Fruit fly (Drosophila melanogaster) whole organism, embryonic: ENCODE measurements around the gene flfl.

Experiments
- Atf-2 ChIP-seq: fragments of 200-800 bp; sonication (Bioruptor generic); optimal IDR thresholded peaks from 2 replicates; lab custom pipeline; 2016; ENCODE audit warnings: missing biosample characterization, missing genetic modification characterization
- CG11093 ChIP-seq: fragments of 200-800 bp; sonication (Bioruptor generic); IDR thresholded peaks from 3 replicates; pipeline ENCODE4 v1.3.6; 2022; ENCODE audit warnings: missing biosample characterization, missing genetic modification characterization
- CG11456 ChIP-seq: fragments of 200-800 bp; sonication (Bioruptor generic); IDR thresholded peaks from 3 replicates; pipeline ENCODE4 v1.3.6; 2022; ENCODE audit warnings: missing biosample characterization, missing genetic modification characterization
- CG11560 ChIP-seq: fragments of 200-800 bp; sonication (Bioruptor generic); IDR thresholded peaks from 3 replicates; pipeline ENCODE4 v1.3.6; 2022; ENCODE audit warnings: missing biosample characterization, missing genetic modification characterization
- CG12769 ChIP-seq: fragments of 200-800 bp; sonication (Bioruptor generic); optimal IDR thresholded peaks from 2 replicates; lab custom pipeline; 2019; ENCODE audit warnings: missing biosample characterization, mild to moderate bottlenecking, missing genetic modification characterization, moderate library complexity
- CG13123 ChIP-seq: fragments of 200-800 bp; sonication (Bioruptor generic); optimal IDR thresholded peaks from 2 replicates; lab custom pipeline; 2016; ENCODE audit warnings: missing biosample characterization, missing genetic modification characterization
- CG15601 ChIP-seq: fragments of 200-800 bp; sonication (Bioruptor generic); optimal IDR thresholded peaks from 3 replicates; lab custom pipeline; 2019; ENCODE audit warnings: missing biosample characterization, mild to moderate bottlenecking, missing genetic modification characterization, moderate library complexity
- CG15696 ChIP-seq: fragments of 200-800 bp; sonication (Bioruptor generic); optimal IDR thresholded peaks from 2 replicates; lab custom pipeline; 2019; ENCODE audit warnings: missing biosample characterization, mild to moderate bottlenecking, missing genetic modification characterization, moderate library complexity
- CG1792 ChIP-seq: fragments of 200-800 bp; sonication (Bioruptor generic); optimal IDR thresholded peaks from 2 replicates; lab custom pipeline; 2016; ENCODE audit warnings: missing biosample characterization, missing genetic modification characterization
- CG1832 ChIP-seq: fragments of 200-800 bp; sonication (Bioruptor generic); optimal IDR thresholded peaks from 2 replicates; lab custom pipeline; 2017; ENCODE audit warnings: missing biosample characterization, mild to moderate bottlenecking, missing genetic modification characterization, inconsistent platforms
- CG18764 ChIP-seq: fragments of 200-800 bp; sonication (Bioruptor generic); optimal IDR thresholded peaks from 3 replicates; lab custom pipeline; 2016; ENCODE audit warnings: missing biosample characterization, missing genetic modification characterization
- CG2202 ChIP-seq: fragments of 200-800 bp; sonication (Bioruptor generic); optimal IDR thresholded peaks from 2 replicates; lab custom pipeline; 2018; ENCODE audit warnings: missing biosample characterization, mild to moderate bottlenecking, missing genetic modification characterization
- CG31388 ChIP-seq: fragments of 200-800 bp; sonication (Bioruptor generic); optimal IDR thresholded peaks from 2 replicates; lab custom pipeline; 2016; ENCODE audit warnings: missing biosample characterization, missing genetic modification characterization
- CG4328 ChIP-seq: fragments of 200-800 bp; sonication (Bioruptor generic); optimal IDR thresholded peaks from 3 replicates; lab custom pipeline; 2017; ENCODE audit warnings: missing biosample characterization, missing genetic modification reagents, missing genetic modification characterization
- CG4424 ChIP-seq: fragments of 200-800 bp; sonication (Bioruptor generic); optimal IDR thresholded peaks from 3 replicates; lab custom pipeline; 2016; ENCODE audit warnings: missing biosample characterization, missing genetic modification characterization
- CG7372 ChIP-seq: fragments of 200-800 bp; sonication (Bioruptor generic); IDR thresholded peaks from 2 replicates; pipeline ENCODE4 v1.3.6; 2022; ENCODE audit warnings: missing biosample characterization, missing genetic modification characterization
- CG7745 ChIP-seq: fragments of 200-800 bp; sonication (Bioruptor generic); optimal IDR thresholded peaks from 2 replicates; lab custom pipeline; 2018; ENCODE audit warnings: missing biosample characterization, mild to moderate bottlenecking, missing genetic modification characterization, moderate library complexity
- CG7839 ChIP-seq: fragments of 200-800 bp; sonication (Bioruptor generic); optimal IDR thresholded peaks from 3 replicates; lab custom pipeline; 2018; ENCODE audit warnings: missing biosample characterization, mild to moderate bottlenecking, missing genetic modification characterization, moderate library complexity
- CG8281 ChIP-seq: fragments of 200-800 bp; sonication (Bioruptor generic); optimal IDR thresholded peaks from 2 replicates; lab custom pipeline; 2018; ENCODE audit warnings: missing biosample characterization, mild to moderate bottlenecking, missing genetic modification characterization, moderate library complexity
- CG8290 ChIP-seq, 3 experiments: fragments of 200-800 bp; sonication (Bioruptor generic); optimal IDR thresholded peaks; 2 replicates each; lab custom pipeline; 2016 to 2019; ENCODE audit warnings: missing biosample characterization in 3 of 3, missing genetic modification characterization in 3 of 3, mild to moderate bottlenecking in 2 of 3, moderate library complexity in 1 of 3
- CG8388 ChIP-seq: fragments of 200-800 bp; sonication (Bioruptor generic); optimal IDR thresholded peaks from 2 replicates; lab custom pipeline; 2019; ENCODE audit warnings: missing biosample characterization, mild to moderate bottlenecking, missing genetic modification characterization, moderate library complexity
- Doc3 ChIP-seq: fragments of 200-800 bp; sonication (Bioruptor generic); IDR thresholded peaks from 3 replicates; pipeline ENCODE4 v1.3.6; 2022; ENCODE audit warnings: missing biosample characterization, missing genetic modification characterization; ENCODE audit not compliant: partially characterized antibody
- Dref ChIP-seq: fragments of 200-800 bp; sonication (Bioruptor generic); IDR thresholded peaks from 2 replicates; pipeline ENCODE4 v1.3.6; 2022; ENCODE audit warnings: missing biosample characterization, missing genetic modification characterization
- HmgZ ChIP-seq: fragments of 200-800 bp; sonication (Bioruptor generic); optimal IDR thresholded peaks from 2 replicates; lab custom pipeline; 2018; ENCODE audit warnings: missing biosample characterization, mild to moderate bottlenecking, missing genetic modification characterization
- MESR4 ChIP-seq: fragments of 200-800 bp; sonication (Bioruptor generic); optimal IDR thresholded peaks from 2 replicates; lab custom pipeline; 2018; ENCODE audit warnings: missing biosample characterization, mild to moderate bottlenecking, missing genetic modification characterization, moderate library complexity
- Sry-δ ChIP-seq: fragments of 200-800 bp; sonication (Bioruptor generic); optimal IDR thresholded peaks from 2 replicates; lab custom pipeline; 2016; ENCODE audit warnings: missing biosample characterization, missing genetic modification characterization
- ac ChIP-seq: fragments of 200-800 bp; sonication (Bioruptor generic); optimal IDR thresholded peaks from 3 replicates; lab custom pipeline; 2017; ENCODE audit warnings: missing biosample characterization, mild to moderate bottlenecking, missing genetic modification characterization
- aop ChIP-seq: fragments of 200-800 bp; sonication (Bioruptor generic); IDR thresholded peaks from 2 replicates; pipeline ENCODE4 v1.3.6; 2022; ENCODE audit warnings: missing biosample characterization, missing genetic modification characterization
- bbx ChIP-seq: fragments of 200-800 bp; sonication (Bioruptor generic); IDR thresholded peaks from 2 replicates; pipeline ENCODE4 v1.3.6; 2022; ENCODE audit warnings: missing biosample characterization, missing genetic modification characterization; ENCODE audit not compliant: partially characterized antibody
- dmrt11E ChIP-seq: fragments of 200-800 bp; sonication (Bioruptor generic); optimal IDR thresholded peaks from 3 replicates; lab custom pipeline; 2018; ENCODE audit warnings: missing biosample characterization, mild to moderate bottlenecking, missing genetic modification characterization, moderate library complexity
- eyg ChIP-seq: fragments of 200-800 bp; sonication (Bioruptor generic); optimal IDR thresholded peaks from 3 replicates; lab custom pipeline; 2016; ENCODE audit warnings: missing biosample characterization, missing genetic modification characterization
- gcm ChIP-seq: fragments of 200-800 bp; sonication (Bioruptor generic); optimal IDR thresholded peaks from 2 replicates; lab custom pipeline; 2019; ENCODE audit warnings: missing biosample characterization, mild to moderate bottlenecking, missing genetic modification characterization, moderate library complexity
- h ChIP-seq: fragments of >200 bp; optimal IDR thresholded peaks from 2 replicates; lab custom pipeline; 2017
- jumu ChIP-seq: fragments of 200-800 bp; sonication (Bioruptor generic); optimal IDR thresholded peaks from 3 replicates; lab custom pipeline; 2016; ENCODE audit warnings: missing biosample characterization, missing genetic modification characterization
- klu ChIP-seq: fragments of 200-800 bp; sonication (Bioruptor generic); IDR thresholded peaks from 2 replicates; pipeline ENCODE4 v1.3.6; 2022; ENCODE audit warnings: missing biosample characterization, missing genetic modification characterization
- mirr ChIP-seq: fragments of 200-800 bp; sonication (Bioruptor generic); optimal IDR thresholded peaks from 3 replicates; lab custom pipeline; 2018; ENCODE audit warnings: missing biosample characterization, mild to moderate bottlenecking, missing genetic modification characterization
- otp ChIP-seq: fragments of 200-800 bp; sonication (Bioruptor generic); IDR thresholded peaks from 3 replicates; pipeline ENCODE4, ENCODE4 v1.3.6; 2022; ENCODE audit warnings: missing biosample characterization, missing genetic modification characterization
- p53 ChIP-seq: fragments of 200-800 bp; sonication (Bioruptor generic); optimal IDR thresholded peaks from 2 replicates; lab custom pipeline; 2016; ENCODE audit warnings: missing biosample characterization, missing genetic modification characterization
- psq ChIP-seq: fragments of 200-800 bp; sonication (Bioruptor generic); optimal IDR thresholded peaks from 2 replicates; lab custom pipeline; 2017; ENCODE audit warnings: missing biosample characterization, missing genetic modification characterization
- pum ChIP-seq: fragments of 200-800 bp; sonication (Bioruptor generic); optimal IDR thresholded peaks from 2 replicates; lab custom pipeline; 2016; ENCODE audit warnings: missing biosample characterization, missing genetic modification characterization
- run ChIP-seq: fragments of 200-800 bp; sonication (Bioruptor generic); optimal IDR thresholded peaks from 3 replicates; lab custom pipeline; 2018; ENCODE audit warnings: missing biosample characterization, mild to moderate bottlenecking, missing genetic modification characterization
- so ChIP-seq: fragments of 200-800 bp; sonication (Bioruptor generic); IDR thresholded peaks from 3 replicates; pipeline ENCODE4 v1.3.6; 2022; ENCODE audit warnings: missing biosample characterization, missing genetic modification characterization
- sob ChIP-seq: fragments of 200-800 bp; sonication (Bioruptor generic); IDR thresholded peaks from 2 replicates; pipeline ENCODE4 v1.3.6; 2022; ENCODE audit warnings: missing biosample characterization, missing genetic modification characterization
- ssp ChIP-seq: fragments of 200-800 bp; sonication (Bioruptor generic); IDR thresholded peaks from 2 replicates; pipeline ENCODE4 v1.3.6; 2022; ENCODE audit warnings: missing biosample characterization, missing genetic modification characterization
- sug ChIP-seq: fragments of 200-800 bp; optimal IDR thresholded peaks from 2 replicates; lab custom pipeline; 2019; ENCODE audit warnings: missing biosample characterization, mild to moderate bottlenecking, missing genetic modification characterization, moderate library complexity
- toy ChIP-seq: fragments of 200-800 bp; sonication (Bioruptor generic); IDR thresholded peaks from 2 replicates; pipeline ENCODE4 v1.3.6; 2022; ENCODE audit warnings: missing biosample characterization, missing genetic modification characterization
- usp ChIP-seq: fragments of >200 bp; optimal IDR thresholded peaks from 2 replicates; lab custom pipeline; 2017; ENCODE audit warnings: missing biosample characterization, missing genetic modification characterization
- vfl ChIP-seq: fragments of 200-800 bp; sonication (Bioruptor generic); optimal IDR thresholded peaks from 2 replicates; lab custom pipeline; 2016; ENCODE audit warnings: missing biosample characterization, missing genetic modification characterization
- z ChIP-seq: fragments of 200-800 bp; sonication (Bioruptor generic); IDR thresholded peaks from 3 replicates; pipeline ENCODE4 v1.3.6; 2022; ENCODE audit warnings: missing biosample characterization, missing genetic modification characterization

flfl gene

DNA sequence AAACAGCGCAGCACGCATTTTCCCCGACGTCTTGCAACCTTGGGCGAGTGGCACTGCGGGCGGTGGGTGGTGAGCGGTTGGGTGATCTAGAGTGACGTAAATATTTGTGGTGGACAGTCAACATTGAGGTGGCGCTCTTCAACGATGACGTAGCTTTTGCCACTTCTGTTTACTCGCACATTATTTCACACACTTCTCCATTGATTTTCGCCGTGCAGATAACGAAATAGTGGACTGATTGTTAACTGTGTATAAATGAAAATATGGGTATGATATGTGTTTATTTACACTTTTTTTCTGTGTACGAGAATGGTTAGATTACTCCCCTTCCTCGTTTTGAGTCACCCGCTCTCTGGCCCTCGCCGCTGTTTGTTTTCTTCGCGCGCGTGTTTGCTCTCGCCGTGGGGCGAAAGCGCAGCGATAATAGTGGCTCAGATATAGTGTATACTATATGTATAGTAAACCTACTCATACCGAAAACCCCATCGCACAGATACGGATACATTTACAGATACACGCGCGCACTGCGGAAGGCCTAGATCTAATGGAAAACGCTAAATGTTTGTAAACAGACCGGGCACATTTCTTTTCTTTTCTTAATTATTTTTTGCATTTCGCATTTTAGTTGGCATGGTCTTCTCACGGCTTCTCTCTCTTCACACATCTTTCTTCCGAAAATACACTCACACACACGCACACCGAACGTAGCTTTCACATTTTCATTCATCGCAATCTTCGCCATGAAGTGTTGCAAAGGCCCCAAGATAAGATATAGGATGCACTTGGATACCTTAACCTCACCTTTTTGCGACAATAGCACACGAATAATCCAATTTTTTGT, 2.9 kb downstream of the flfl start, which contains the start of gene omd (continued):
- peak; percentile 95 for TF ChIP-seq sug (tag; lab: Kevin White, UChicago)
- peak; percentile 79 for TF ChIP-seq CG4328 (GFP tag; lab: Kevin White, UChicago)
- peak; percentile 18; the same call in 1 of the 2 replicates for TF ChIP-seq ssp (GFP tag; lab: Robert Waterston, UW)
- TF ChIP-seq CG13123 (GFP tag; lab: Kevin White, UChicago) = peak; percentile 33
- TF ChIP-seq bbx (GFP tag; lab: Robert Waterston, UW) = no peak
- peak; percentile 64 for TF ChIP-seq dmrt11E (tag; lab: Kevin White, UChicago)
- peak; percentile 71 for TF ChIP-seq HmgZ (tag; lab: Kevin White, UChicago)
- TF ChIP-seq Atf-2 (GFP tag; lab: Kevin White, UChicago) = peak; percentile 45
- TF ChIP-seq CG15696 (tag; lab: Kevin White, UChicago) = peak; percentile 70
- no peak for TF ChIP-seq aop (GFP tag; lab: Robert Waterston, UW)
- TF ChIP-seq CG4424 (GFP tag; lab: Kevin White, UChicago) = peak; percentile 47
- peak; percentile 74 for TF ChIP-seq ac (GFP tag; lab: Kevin White, UChicago)
- no peak for TF ChIP-seq CG15601 (tag; lab: Kevin White, UChicago)
- peak; percentile 82 for TF ChIP-seq mirr (GFP tag; lab: Kevin White, UChicago)
- TF ChIP-seq usp (GFP tag; lab: Kevin White, UChicago) = no peak
- peak; percentile 75; the same call in 1 of the 3 replicates for TF ChIP-seq otp (GFP tag; lab: Robert Waterston, UW)
- no peak for TF ChIP-seq CG1832 (GFP tag; lab: Kevin White, UChicago)
- TF ChIP-seq so (GFP tag; lab: Robert Waterston, UW) = no peak
- peak; percentile 16 for TF ChIP-seq CG8281 (tag; lab: Kevin White, UChicago)
- TF ChIP-seq Doc3 = no peak
- TF ChIP-seq CG11560 (tag; lab: Robert Waterston, UW) = no peak
- peak; percentile 52 for TF ChIP-seq CG1792 (GFP tag; lab: Kevin White, UChicago)
- TF ChIP-seq CG31388 (GFP tag; lab: Kevin White, UChicago) = no peak
- peak; percentile 27 for TF ChIP-seq jumu (GFP tag; lab: Kevin White, UChicago)
- TF ChIP-seq pum = peak; percentile 23
- TF ChIP-seq CG7372 (GFP tag; lab: Robert Waterston, UW) = no peak
- TF ChIP-seq CG12769 (tag; lab: Kevin White, UChicago) = no peak
- peak; percentile 61 for TF ChIP-seq psq (GFP tag; lab: Kevin White, UChicago)
- TF ChIP-seq CG8290 (GFP tag; optimal IDR thresholded peaks at IDR 0.05; lab: Kevin White, UChicago) = no peak
- peak in 1 of 2 experiments; percentile 51 for TF ChIP-seq CG8290 (tag; optimal IDR thresholded peaks at IDR 0.05; lab: Kevin White, UChicago)
- peak; percentile 39 for TF ChIP-seq p53 (GFP tag; lab: Kevin White, UChicago)
- peak; percentile 69 for TF ChIP-seq CG2202 (tag; lab: Kevin White, UChicago)
- no peak for TF ChIP-seq gcm (GFP tag; lab: Kevin White, UChicago)
- no peak for TF ChIP-seq CG7839
- peak; percentile 10 for TF ChIP-seq MESR4 (GFP tag; lab: Kevin White, UChicago)
- TF ChIP-seq h (lab: Kevin White, UChicago) = no peak
- no peak for TF ChIP-seq CG7745 (tag; lab: Kevin White, UChicago)
- peak; percentile 44 for TF ChIP-seq CG18764 (GFP tag; lab: Kevin White, UChicago)
- no peak for TF ChIP-seq Dref (GFP tag; lab: Robert Waterston, UW)
- TF ChIP-seq CG11093 (GFP tag; lab: Robert Waterston, UW) = no peak
- 0 out of 3 replicates have a peak, but pooled peaks have one; percentile 24 for TF ChIP-seq z (GFP tag; lab: Robert Waterston, UW)
- TF ChIP-seq sob (GFP tag; lab: Robert Waterston, UW) = peak; percentile 73
- TF ChIP-seq eyg (GFP tag; lab: Kevin White, UChicago) = peak; percentile 69
- no peak for TF ChIP-seq run (tag; lab: Kevin White, UChicago)
- peak; percentile 16 for TF ChIP-seq CG8388 (GFP tag; lab: Kevin White, UChicago)
- TF ChIP-seq vfl = peak; percentile 12
- TF ChIP-seq klu (GFP tag; lab: Robert Waterston, UW) = no peak
- no peak for TF ChIP-seq toy (GFP tag; lab: Robert Waterston, UW)
- peak; percentile 16 for TF ChIP-seq Sry-δ
- TF ChIP-seq CG11456 = 0 out of 3 replicates have a peak, but pooled peaks have one; percentile 53
